Fruit fly (Drosophila melanogaster) whole organism, prepupa: ENCODE data around the gene CG1638.
A peak's percentile ranks its signal among the peaks of the same experiment; 100 is the strongest.

Experiments
- CG11294 ChIP-seq: fragments of 200-800 bp; sonication (Bioruptor generic); IDR thresholded peaks from 2 replicates; pipeline ENCODE4 v1.3.6; 2022; ENCODE audit warnings: missing biosample characterization, missing genetic modification characterization
- CG3032 ChIP-seq: fragments of 200-800 bp; optimal IDR thresholded peaks from 2 replicates; lab custom pipeline; 2019; ENCODE audit warnings: missing biosample characterization, mild to moderate bottlenecking, missing genetic modification characterization, moderate library complexity
- CG31627 ChIP-seq: fragments of 200-800 bp; sonication (Bioruptor generic); optimal IDR thresholded peaks from 3 replicates; lab custom pipeline; 2016; ENCODE audit warnings: missing biosample characterization, missing genetic modification characterization
- CG4318 ChIP-seq: fragments of 200-800 bp; sonication (Bioruptor generic); optimal IDR thresholded peaks from 3 replicates; lab custom pipeline; 2017; ENCODE audit warnings: missing biosample characterization, mild to moderate bottlenecking, missing genetic modification characterization
- CG6276 ChIP-seq: fragments of 200-800 bp; sonication (Bioruptor generic); optimal IDR thresholded peaks from 2 replicates; lab custom pipeline; 2017; ENCODE audit warnings: missing biosample characterization, mild to moderate bottlenecking, missing genetic modification characterization
- Gug ChIP-seq: fragments of 200-800 bp; sonication (Bioruptor generic); IDR thresholded peaks from 2 replicates; pipeline ENCODE4 v1.3.6; 2022; ENCODE audit warnings: missing biosample characterization, missing genetic modification characterization
- Hr38 ChIP-seq: sonication (Bioruptor generic); optimal IDR thresholded peaks from 2 replicates; lab custom pipeline; 2016; ENCODE audit warnings: missing biosample characterization, missing genetic modification characterization
- Lpt ChIP-seq: fragments of 200-800 bp; sonication (Bioruptor generic); optimal IDR thresholded peaks from 3 replicates; lab custom pipeline; 2016; ENCODE audit warnings: missing biosample characterization, missing genetic modification characterization
- Smox ChIP-seq: fragments of 200-800 bp; sonication (Bioruptor generic); optimal IDR thresholded peaks from 3 replicates; lab custom pipeline; 2016; ENCODE audit warnings: missing biosample characterization, missing genetic modification characterization
- Sox14 ChIP-seq: fragments of 200-800 bp; sonication (Bioruptor generic); optimal IDR thresholded peaks from 3 replicates; lab custom pipeline; 2016; ENCODE audit warnings: missing biosample characterization, missing genetic modification characterization
- dac ChIP-seq: fragments of 200-800 bp; sonication (Bioruptor generic); optimal IDR thresholded peaks from 2 replicates; lab custom pipeline; 2017; ENCODE audit warnings: missing biosample characterization, mild to moderate bottlenecking, missing genetic modification characterization
- vri ChIP-seq: fragments of 200-800 bp; sonication (Bioruptor generic); optimal IDR thresholded peaks from 3 replicates; lab custom pipeline; 2016; ENCODE audit warnings: missing biosample characterization, mild to moderate bottlenecking, missing genetic modification characterization

DNA sequence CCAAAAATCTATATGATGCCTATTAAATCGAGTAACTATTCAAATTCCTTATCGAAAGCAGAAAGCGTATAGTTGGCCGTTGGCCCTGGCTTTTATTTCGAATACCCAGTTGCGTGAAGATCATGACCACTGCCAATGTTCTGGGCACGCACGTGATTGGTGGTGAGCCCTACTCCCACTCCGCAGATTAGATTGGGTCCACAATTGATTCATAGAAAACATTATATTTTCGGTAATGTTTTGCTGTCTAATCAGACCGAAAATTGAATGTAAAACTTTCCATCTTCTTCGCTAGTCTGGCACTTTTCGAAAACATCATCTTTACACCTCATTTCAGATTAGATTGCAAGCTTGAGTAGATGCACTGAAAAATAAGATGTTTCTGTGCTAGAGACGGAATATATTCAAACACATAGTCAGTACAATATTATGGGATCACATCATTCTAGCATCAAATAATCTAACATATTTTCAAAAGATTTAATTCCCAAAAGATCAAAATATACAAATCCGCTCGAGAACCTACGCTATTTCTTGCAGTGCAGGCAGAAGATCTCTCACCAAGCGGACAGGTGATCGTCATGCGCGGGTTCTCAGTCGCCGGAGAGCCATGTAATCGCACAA, 2.0 kb downstream of the CG1638 start, which contains the start of gene CG1774:
- peak; percentile 60; the same call in 1 of the 2 replicates for TF ChIP-seq CG11294
- no peak for TF ChIP-seq CG6276
- TF ChIP-seq Smox (GFP tag; lab: Kevin White, UChicago): no peak
- peak; percentile 66 for TF ChIP-seq Gug (GFP tag; lab: Robert Waterston, UW)
- no peak for TF ChIP-seq Hr38
- peak; percentile 87 for TF ChIP-seq vri (GFP tag; lab: Kevin White, UChicago)
- TF ChIP-seq dac: no peak
- TF ChIP-seq Sox14 (GFP tag; lab: Kevin White, UChicago): peak; percentile 39
- TF ChIP-seq CG3032: peak; percentile 1
- peak; percentile 70 for TF ChIP-seq CG31627 (GFP tag; lab: Kevin White, UChicago)
- TF ChIP-seq Lpt: no peak
- TF ChIP-seq CG4318: no peak
